Worm (Caenorhabditis elegans) whole organism, young adult: ENCODE results near the gene Y39H10B.3.

Experiments
- F22D6.2 ChIP-seq: sonication (generic microtip); optimal IDR thresholded peaks from 2 replicates; lab custom pipeline; 2016; ENCODE audit warnings: mild to moderate bottlenecking, missing genetic modification characterization, missing compliant biosample characterization
- attf-6 ChIP-seq: fragments of 200-800 bp; sonication (Bioruptor generic); IDR thresholded peaks from 2 replicates; pipeline ENCODE4 v1.3.6; 2022; ENCODE audit warnings: missing genetic modification reagents, missing genetic modification characterization, missing compliant biosample characterization
- ceh-27 ChIP-seq: fragments of 200-800 bp; sonication (Bioruptor generic); optimal IDR thresholded peaks from 2 replicates; lab custom pipeline; 2018; ENCODE audit warnings: mild to moderate bottlenecking, missing genetic modification characterization, moderate library complexity, missing compliant biosample characterization
- dpl-1 ChIP-seq: fragments of 150-350 bp; optimal IDR thresholded peaks from 2 replicates; lab custom pipeline; 2014; ENCODE audit warnings: missing biosample characterization, missing genetic modification reagents, missing genetic modification characterization
- egrh-3 ChIP-seq: fragments of 200-800 bp; sonication (Bioruptor generic); IDR thresholded peaks from 2 replicates; pipeline ENCODE4 v1.3.6; 2022; ENCODE audit warnings: missing genetic modification reagents, missing genetic modification characterization, missing compliant biosample characterization
- hlh-26 ChIP-seq: fragments of 200-800 bp; sonication (Bioruptor generic); conservative IDR thresholded peaks from 2 replicates; pipeline ENCODE4 v1.3.6; 2022; ENCODE audit warnings: missing genetic modification reagents, missing genetic modification characterization, missing compliant biosample characterization
- lin-40 ChIP-seq: sonication (generic microtip); optimal IDR thresholded peaks from 2 replicates; lab custom pipeline; 2016; ENCODE audit warnings: missing genetic modification characterization, mild to moderate bottlenecking, missing compliant biosample characterization, missing genotype, missing genetic modification reagents
- lin-54 ChIP-seq: fragments of 200-800 bp; sonication (Bioruptor generic); optimal IDR thresholded peaks from 2 replicates; lab custom pipeline; 2018; ENCODE audit warnings: mild to moderate bottlenecking, missing genetic modification characterization, missing compliant biosample characterization
- lir-1 ChIP-seq: fragments of 200-800 bp; sonication (Bioruptor generic); conservative IDR thresholded peaks from 2 replicates; pipeline ENCODE4 v1.3.6; 2022; ENCODE audit warnings: missing genetic modification reagents, missing genetic modification characterization, missing compliant biosample characterization
- madf-10 ChIP-seq: sonication (generic microtip); optimal IDR thresholded peaks from 2 replicates; lab custom pipeline; 2016; ENCODE audit warnings: mild to moderate bottlenecking, missing genetic modification characterization, missing compliant biosample characterization
- sea-2 ChIP-seq: fragments of 200-800 bp; sonication (Bioruptor generic); IDR thresholded peaks from 2 replicates; pipeline ENCODE4 v1.3.6; 2022; ENCODE audit warnings: missing genetic modification characterization, missing compliant biosample characterization
- somi-1 ChIP-seq: fragments of 200-800 bp; sonication (Bioruptor generic); optimal IDR thresholded peaks from 2 replicates; lab custom pipeline; 2018; ENCODE audit warnings: mild to moderate bottlenecking, missing genetic modification characterization, missing compliant biosample characterization
- tbx-9 ChIP-seq: sonication (generic microtip); optimal IDR thresholded peaks from 2 replicates; lab custom pipeline; 2016; ENCODE audit warnings: borderline replicate concordance, missing genetic modification characterization, inconsistent platforms, missing compliant biosample characterization
- ztf-3 ChIP-seq: fragments of 200-800 bp; sonication (Bioruptor generic); optimal IDR thresholded peaks from 2 replicates; lab custom pipeline; 2018; ENCODE audit warnings: mild to moderate bottlenecking, missing genetic modification characterization, missing compliant biosample characterization

ce11 chrV:3718507-3718906, 47.9 kb downstream of the Y39H10B.3 start:
- TF ChIP-seq dpl-1 (GFP tag; lab: Kevin White, UChicago) = no peak
- no peak for TF ChIP-seq egrh-3 (GFP tag; lab: Robert Waterston, UW)
- TF ChIP-seq madf-10 (tag; lab: Kevin White, UChicago) = no peak
- TF ChIP-seq ceh-27 (GFP tag; lab: Kevin White, UChicago) = no peak
- TF ChIP-seq lir-1 (GFP tag; lab: Robert Waterston, UW) = no peak
- TF ChIP-seq lin-40 (tag; lab: Kevin White, UChicago) = no peak
- no peak for TF ChIP-seq ztf-3 (GFP tag; lab: Kevin White, UChicago)
- no peak for TF ChIP-seq hlh-26 (GFP tag; lab: Robert Waterston, UW)
- no peak for TF ChIP-seq sea-2 (GFP tag; lab: Robert Waterston, UW)
- no peak for TF ChIP-seq tbx-9 (tag; lab: Kevin White, UChicago)
- TF ChIP-seq F22D6.2 (tag; lab: Kevin White, UChicago) = no peak
- TF ChIP-seq attf-6 (GFP tag; lab: Robert Waterston, UW) = no peak
- TF ChIP-seq lin-54 (GFP tag; lab: Kevin White, UChicago) = no peak
- TF ChIP-seq somi-1 = no peak
